Fruit fly (Drosophila melanogaster) whole organism, wandering third instar larva: ENCODE measurements around the gene CG4972.

Source experiments
- CrebA ChIP-seq: fragments of 200-800 bp; sonication (Bioruptor generic); optimal IDR thresholded peaks from 2 replicates; lab custom pipeline; 2016; ENCODE audit warnings: missing biosample characterization, mild to moderate bottlenecking, missing genetic modification characterization, borderline replicate concordance
- Dfd ChIP-seq: fragments of >200 bp; optimal IDR thresholded peaks from 2 replicates; lab custom pipeline; 2017; ENCODE audit warnings: missing biosample characterization, missing genetic modification characterization

- no peak for TF ChIP-seq Dfd (GFP tag; lab: Kevin White, UChicago)
- TF ChIP-seq CrebA (GFP tag; lab: Kevin White, UChicago): no peak
These were observed 19.6 kb upstream of the CG4972 start, which contains the start of gene Hand for dm6 chr2L:10294798-10295669.
